Worm (Caenorhabditis elegans) whole organism, L4 larva: Measurements from ENCODE around the gene C30H6.12.

Source experiments
- F44E2.7 ChIP-seq: fragments of 200-800 bp; sonication (Bioruptor generic); IDR thresholded peaks from 2 replicates; pipeline ENCODE4 v2.1.2; 2022; ENCODE audit warnings: missing genetic modification characterization, missing compliant biosample characterization
- ZK546.5 ChIP-seq, 2 experiments: sonication (generic microtip); optimal IDR thresholded peaks; 2 replicates each; lab custom pipeline; 2017; ENCODE audit warnings: missing biosample characterization in 2 of 2, missing genetic modification characterization in 2 of 2
- aha-1 ChIP-seq: fragments of 150-350 bp; peaks from one replicate; lab custom pipeline; 2014; ENCODE audit warnings: missing biosample characterization, missing genetic modification characterization
- aly-2 ChIP-seq: sonication (generic microtip); optimal IDR thresholded peaks from 2 replicates; lab custom pipeline; 2018; ENCODE audit warnings: missing biosample characterization, missing genetic modification characterization
- ceh-20 ChIP-seq: fragments of 200-800 bp; sonication (Bioruptor generic); IDR thresholded peaks from 2 replicates; pipeline ENCODE4 v1.3.6; 2022; ENCODE audit warnings: missing genetic modification reagents, missing genetic modification characterization, missing compliant biosample characterization
- ceh-44 ChIP-seq: fragments of 200-800 bp; sonication (Bioruptor generic); IDR thresholded peaks from 2 replicates; pipeline ENCODE4 v1.3.6; 2022; ENCODE audit warnings: missing genetic modification reagents, missing genetic modification characterization, missing compliant biosample characterization
- ceh-62 ChIP-seq: sonication (generic microtip); optimal IDR thresholded peaks from 2 replicates; lab custom pipeline; 2017; ENCODE audit warnings: missing biosample characterization, missing genetic modification characterization
- ceh-82 ChIP-seq: sonication (generic microtip); optimal IDR thresholded peaks from 2 replicates; lab custom pipeline; 2017; ENCODE audit warnings: missing biosample characterization, missing genetic modification characterization
- ctbp-1 ChIP-seq: fragments of 200-800 bp; sonication (Bioruptor generic); IDR thresholded peaks from 2 replicates; pipeline ENCODE4 v1.3.6; 2022; ENCODE audit warnings: missing genetic modification reagents, missing genetic modification characterization, missing compliant biosample characterization
- daf-16 ChIP-seq, 3 experiments: sonication (generic microtip); optimal IDR thresholded peaks; 2 replicates each; lab custom pipeline; 2016 to 2017; ENCODE audit warnings: missing genetic modification characterization in 3 of 3, missing genetic modification reagents in 3 of 3, mild to moderate bottlenecking in 2 of 3, missing compliant biosample characterization in 2 of 3, missing biosample characterization in 1 of 3, moderate library complexity in 1 of 3
- daf-19 ChIP-seq: fragments of 200-800 bp; sonication (Bioruptor generic); conservative IDR thresholded peaks from 2 replicates; pipeline ENCODE4 v1.3.6; 2022; ENCODE audit warnings: missing genetic modification characterization, missing compliant biosample characterization
- dmd-6 ChIP-seq: fragments of 200-800 bp; sonication (Bioruptor generic); IDR thresholded peaks from 2 replicates; pipeline ENCODE4 v1.3.6; 2022; ENCODE audit warnings: missing genetic modification reagents, missing genetic modification characterization, missing compliant biosample characterization
- dmd-9 ChIP-seq: fragments of 200-800 bp; sonication (Bioruptor generic); IDR thresholded peaks from 2 replicates; pipeline ENCODE4 v1.3.6; 2022; ENCODE audit warnings: missing genetic modification reagents, missing genetic modification characterization, missing compliant biosample characterization
- duxl-1 ChIP-seq: sonication (generic microtip); optimal IDR thresholded peaks from 2 replicates; lab custom pipeline; 2016; ENCODE audit warnings: mild to moderate bottlenecking, missing genetic modification characterization, moderate library complexity, missing compliant biosample characterization; ENCODE audit not compliant: poor library complexity
- dve-1 ChIP-seq: sonication (generic microtip); optimal IDR thresholded peaks from 2 replicates; lab custom pipeline; 2017; ENCODE audit warnings: antibody characterized with exemption, mild to moderate bottlenecking, missing genetic modification characterization, missing compliant biosample characterization; ENCODE audit not compliant: insufficient read depth
- egl-27 ChIP-seq: sonication (generic microtip); optimal IDR thresholded peaks from 3 replicates; lab custom pipeline; 2017; ENCODE audit warnings: missing biosample characterization, missing genetic modification reagents, missing genetic modification characterization
- fkh-10 ChIP-seq: fragments of 150-350 bp; optimal IDR thresholded peaks from 2 replicates; lab custom pipeline; 2014; ENCODE audit warnings: missing biosample characterization, missing genetic modification reagents, missing genetic modification characterization
- hif-1 ChIP-seq, 2 experiments: sonication (generic microtip); optimal IDR thresholded peaks; 2 replicates each; lab custom pipeline; 2016 to 2017; ENCODE audit warnings: missing compliant biosample characterization in 2 of 2, missing genetic modification characterization in 2 of 2, missing genetic modification reagents in 2 of 2, missing genotype in 2 of 2, mild to moderate bottlenecking in 1 of 2
- lin-1 ChIP-seq: fragments of 200-800 bp; sonication (Bioruptor generic); IDR thresholded peaks from 2 replicates; pipeline ENCODE4 v1.3.6; 2022; ENCODE audit warnings: missing genetic modification reagents, missing genetic modification characterization, missing compliant biosample characterization
- lin-38 ChIP-seq: fragments of 200-800 bp; sonication (Bioruptor generic); IDR thresholded peaks from 2 replicates; pipeline ENCODE4 v1.3.6; 2022; ENCODE audit warnings: missing genetic modification reagents, missing genetic modification characterization, missing compliant biosample characterization
- mdt-29 ChIP-seq: fragments of 200-800 bp; sonication (Bioruptor generic); IDR thresholded peaks from 2 replicates; pipeline ENCODE4 v1.3.6; 2022; ENCODE audit warnings: missing genetic modification reagents, missing genetic modification characterization, missing compliant biosample characterization
- mes-2 ChIP-seq: sonication (generic microtip); optimal IDR thresholded peaks from 2 replicates; lab custom pipeline; 2016; ENCODE audit warnings: missing genotype, mild to moderate bottlenecking, missing genetic modification characterization, missing compliant biosample characterization; ENCODE audit not compliant: poor library complexity, severe bottlenecking
- mxl-2 ChIP-seq: fragments of 200-800 bp; sonication (Bioruptor generic); conservative IDR thresholded peaks from 2 replicates; pipeline ENCODE4 v1.3.6; 2022; ENCODE audit warnings: missing genetic modification reagents, missing genetic modification characterization, missing compliant biosample characterization
- mxl-3 ChIP-seq: fragments of 200-800 bp; sonication (Bioruptor generic); optimal IDR thresholded peaks from 2 replicates; lab custom pipeline; 2018; ENCODE audit warnings: mild to moderate bottlenecking, missing genetic modification characterization, missing compliant biosample characterization
- nhr-11 ChIP-seq: fragments of 150-350 bp; optimal IDR thresholded peaks from 2 replicates; lab custom pipeline; 2014; ENCODE audit warnings: missing biosample characterization, missing genetic modification characterization
- nhr-237 ChIP-seq: sonication (generic microtip); optimal IDR thresholded peaks from 2 replicates; lab custom pipeline; 2017; ENCODE audit warnings: missing biosample characterization, missing genetic modification characterization
- nhr-28 ChIP-seq: fragments of 150-350 bp; optimal IDR thresholded peaks from 2 replicates; lab custom pipeline; 2014; ENCODE audit warnings: missing biosample characterization, missing genetic modification characterization
- nhr-48 ChIP-seq: sonication (generic microtip); optimal IDR thresholded peaks from 2 replicates; lab custom pipeline; 2016; ENCODE audit warnings: mild to moderate bottlenecking, missing genetic modification characterization, missing compliant biosample characterization
- nhr-6 ChIP-seq: fragments of 150-350 bp; optimal IDR thresholded peaks from 2 replicates; lab custom pipeline; 2014; ENCODE audit warnings: missing biosample characterization, missing genetic modification characterization
- nhr-77 ChIP-seq: fragments of 150-350 bp; optimal IDR thresholded peaks from 2 replicates; lab custom pipeline; 2014; ENCODE audit warnings: missing biosample characterization, missing genetic modification characterization
- php-3 ChIP-seq: fragments of 200-800 bp; sonication (Bioruptor generic); IDR thresholded peaks from 2 replicates; pipeline ENCODE4 v1.3.6; 2022; ENCODE audit warnings: missing genetic modification reagents, missing genetic modification characterization, missing compliant biosample characterization
- pqm-1 ChIP-seq: sonication (generic microtip); optimal IDR thresholded peaks from 2 replicates; lab custom pipeline; 2017; ENCODE audit warnings: missing biosample characterization, missing genetic modification characterization
- set-16 ChIP-seq: fragments of 200-800 bp; sonication (Bioruptor generic); IDR thresholded peaks from 2 replicates; pipeline ENCODE4 v1.3.6; 2022; ENCODE audit warnings: missing genetic modification reagents, missing genetic modification characterization, missing compliant biosample characterization
- snpc-1.2 ChIP-seq: fragments of 200-800 bp; sonication (Bioruptor generic); IDR thresholded peaks from 2 replicates; pipeline ENCODE4 v1.3.6; 2022; ENCODE audit warnings: missing genetic modification reagents, missing genetic modification characterization, missing compliant biosample characterization
- snpc-4 ChIP-seq: fragments of 150-350 bp; optimal IDR thresholded peaks from 2 replicates; lab custom pipeline; 2014; ENCODE audit warnings: missing biosample characterization, missing genetic modification characterization
- spr-1 ChIP-seq: sonication (generic microtip); optimal IDR thresholded peaks from 2 replicates; lab custom pipeline; 2016; ENCODE audit warnings: mild to moderate bottlenecking, missing genetic modification characterization, missing compliant biosample characterization
- spr-3 ChIP-seq: fragments of 200-800 bp; sonication (Bioruptor generic); optimal IDR thresholded peaks from 2 replicates; lab custom pipeline; 2018; ENCODE audit warnings: mild to moderate bottlenecking, missing genetic modification characterization, missing compliant biosample characterization
- tag-97 ChIP-seq: fragments of 200-800 bp; sonication (Bioruptor generic); IDR thresholded peaks from 2 replicates; pipeline ENCODE4 v1.3.6; 2022; ENCODE audit warnings: missing genetic modification characterization, missing compliant biosample characterization
- vab-7 ChIP-seq: fragments of 200-800 bp; sonication (Bioruptor generic); IDR thresholded peaks from 2 replicates; pipeline ENCODE4 v1.3.6; 2022; ENCODE audit warnings: missing genetic modification reagents, missing genetic modification characterization, missing compliant biosample characterization
- zag-1 ChIP-seq: fragments of 150-350 bp; optimal IDR thresholded peaks from 2 replicates; lab custom pipeline; 2014; ENCODE audit warnings: missing biosample characterization, missing genetic modification characterization
- zfp-3 ChIP-seq: fragments of 200-800 bp; sonication (Bioruptor generic); conservative IDR thresholded peaks from 2 replicates; pipeline ENCODE4 v1.3.6; 2022; ENCODE audit warnings: missing genetic modification reagents, missing genetic modification characterization, missing compliant biosample characterization
- zip-11 ChIP-seq: fragments of 200-800 bp; sonication (Bioruptor generic); IDR thresholded peaks from 2 replicates; pipeline ENCODE4 v1.3.6; 2022; ENCODE audit warnings: missing genetic modification characterization, missing compliant biosample characterization
- ztf-7 ChIP-seq: fragments of 150-350 bp; optimal IDR thresholded peaks from 2 replicates; lab custom pipeline; 2014; ENCODE audit warnings: missing biosample characterization, missing genetic modification characterization

The C30H6.12 gene

DNA sequence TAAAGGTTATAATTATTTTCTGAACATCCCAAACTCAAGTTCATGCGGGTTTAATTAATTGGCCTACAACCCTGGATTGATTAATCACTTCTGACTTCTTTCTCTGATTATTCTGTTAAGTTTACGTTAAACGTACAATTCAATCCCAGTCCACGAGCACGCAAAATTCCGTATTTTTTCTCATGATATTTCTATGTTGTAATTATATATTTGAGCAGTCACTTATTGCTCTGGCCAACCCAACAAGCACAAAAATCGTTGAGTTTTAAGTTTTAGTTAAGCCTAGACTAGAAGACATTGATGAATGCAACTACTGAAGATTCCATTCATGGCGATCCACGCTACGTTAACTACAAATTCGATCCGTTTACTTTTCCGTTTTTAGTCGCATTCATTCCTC is 12.8 kb downstream of the C30H6.12 start, which contains the start of gene sru-15 (continued):
- TF ChIP-seq nhr-6 (tag; lab: Kevin White, UChicago) (no peak), mxl-2 (GFP tag; lab: Robert Waterston, UW) (no peak), zag-1 (no peak), set-16 (GFP tag; lab: Robert Waterston, UW) (no peak), snpc-1.2 (GFP tag; lab: Robert Waterston, UW) (no peak)

- no peak for TF ChIP-seq ceh-44 (GFP tag; lab: Robert Waterston, UW)
- TF ChIP-seq snpc-4 (tag; lab: Kevin White, UChicago): no peak
- TF ChIP-seq hif-1 (tag; optimal IDR thresholded peaks at IDR 0.05; lab: Kevin White, UChicago): no peak
- no peak for TF ChIP-seq lin-38
- TF ChIP-seq zip-11: no peak
- TF ChIP-seq aly-2 (tag; lab: Kevin White, UChicago): no peak
- no peak for TF ChIP-seq nhr-237
- TF ChIP-seq daf-19 (GFP tag; lab: Robert Waterston, UW): no peak
These were observed 16.3 kb downstream of the C30H6.12 start, which contains the start of gene T02D1.4 for ce11 chrIV:17399455-17399854. Gene T02D1.4, plus strand, starts transcription at chrIV:17399755.

DNA sequence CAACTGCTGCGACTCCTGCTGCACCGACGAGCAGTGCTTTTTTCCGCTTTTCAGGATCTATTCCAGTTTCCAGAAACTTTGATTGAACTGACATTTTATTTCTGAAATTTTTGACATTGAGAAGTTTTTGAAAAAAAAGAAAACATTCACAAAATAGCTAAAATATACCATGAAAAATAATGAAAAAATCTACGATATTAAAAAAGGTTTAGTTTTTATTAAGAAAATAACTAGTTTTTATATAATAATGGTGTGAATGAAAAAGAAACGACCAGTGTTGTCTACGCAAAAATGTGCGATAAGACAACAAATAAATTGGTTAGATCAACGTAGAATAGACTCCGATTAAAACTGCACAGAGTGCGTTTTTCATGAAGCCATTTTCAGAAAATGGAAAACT is 22.4 kb downstream of the C30H6.12 start, which contains the start of gene pmp-4:
TSS of gene pmp-4 (minus strand) at position 101 of the 400 bp plus-strand sequence.
- peak; percentile 34 for TF ChIP-seq nhr-28 (tag; lab: Kevin White, UChicago)
- peak; percentile 40 for TF ChIP-seq pqm-1 (tag; lab: Kevin White, UChicago)
- TF ChIP-seq mdt-29 (GFP tag; lab: Robert Waterston, UW): no peak
- TF ChIP-seq dve-1 (tag; lab: Kevin White, UChicago): no peak
- TF ChIP-seq ZK546.5 (tag; optimal IDR thresholded peaks at IDR 0.05; lab: Kevin White, UChicago): no peak
- no peak for TF ChIP-seq zfp-3 (GFP tag; lab: Robert Waterston, UW)
- TF ChIP-seq daf-16 (GFP tag; optimal IDR thresholded peaks at IDR 0.05; lab: Kevin White, UChicago): no peak
- peak; percentile 55 for TF ChIP-seq daf-16 (tag; optimal IDR thresholded peaks at IDR 0.05; lab: Kevin White, UChicago)
- TF ChIP-seq, all 104 proteins: peak for 3

DNA sequence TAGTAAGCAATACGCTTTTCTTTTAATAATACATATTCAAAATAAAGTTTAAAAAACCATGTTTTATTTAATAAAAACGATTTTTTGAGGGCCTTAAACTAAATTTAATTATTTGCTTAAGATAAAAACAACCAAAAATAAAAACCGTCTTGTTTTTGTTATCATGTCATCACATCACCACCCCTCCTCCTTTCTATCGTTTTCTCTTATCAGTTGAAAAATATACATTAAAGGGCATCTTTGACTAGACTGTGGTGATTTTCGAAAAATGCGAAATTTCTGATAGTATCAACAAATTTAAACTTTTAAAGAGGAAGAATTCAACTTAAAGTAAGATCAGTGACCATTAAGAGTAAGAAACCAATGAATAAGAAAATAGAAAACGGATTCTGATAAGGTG is 23.0 kb downstream of the C30H6.12 start:
- TF ChIP-seq pqm-1 (tag; lab: Kevin White, UChicago) (peak; percentile 9), nhr-48 (tag; lab: Kevin White, UChicago) (no peak), ceh-82 (no peak), vab-7 (GFP tag; lab: Robert Waterston, UW) (no peak), mxl-3 (GFP tag; lab: Kevin White, UChicago) (no peak), nhr-11 (no peak), tag-97 (GFP tag; lab: Robert Waterston, UW) (no peak), dmd-9 (GFP tag; lab: Robert Waterston, UW) (no peak), mxl-2 (GFP tag; lab: Robert Waterston, UW) (no peak), ztf-7 (tag; lab: Kevin White, UChicago) (peak; percentile 73), ceh-62 (tag; lab: Kevin White, UChicago) (no peak), nhr-77 (tag; lab: Kevin White, UChicago) (peak; percentile 60), dve-1 (tag; lab: Kevin White, UChicago) (peak; percentile 55), nhr-28 (tag; lab: Kevin White, UChicago) (peak; percentile 56), fkh-10 (GFP tag; lab: Kevin White, UChicago) (no peak), mdt-29 (GFP tag; lab: Robert Waterston, UW) (no peak), daf-16 (GFP tag; optimal IDR thresholded peaks at IDR 0.05; lab: Kevin White, UChicago) (no peak), daf-16 (tag; optimal IDR thresholded peaks at IDR 0.05; lab: Kevin White, UChicago) (peak; percentile 82)

ce11 chrIV:17407025-17407424 is 23.9 kb downstream of the C30H6.12 start, which contains the start of gene T02D1.7:
Gene T02D1.7, minus strand, starts transcription at chrIV:17407125.
- TF ChIP-seq mes-2 (tag; lab: Kevin White, UChicago) (no peak), snpc-4 (tag; lab: Kevin White, UChicago) (no peak), php-3 (GFP tag; lab: Robert Waterston, UW) (no peak), ctbp-1 (GFP tag; lab: Robert Waterston, UW) (no peak), egl-27 (no peak), spr-3 (no peak), duxl-1 (tag; lab: Kevin White, UChicago) (no peak), F44E2.7 (GFP tag; lab: Robert Waterston, UW) (no peak), lin-1 (no peak), mxl-2 (GFP tag; lab: Robert Waterston, UW) (no peak), mdt-29 (GFP tag; lab: Robert Waterston, UW) (no peak), spr-1 (no peak), hif-1 (tag; optimal IDR thresholded peaks at IDR 0.05; lab: Kevin White, UChicago) (no peak), dmd-6 (GFP tag; lab: Robert Waterston, UW) (no peak), ceh-20 (GFP tag; lab: Robert Waterston, UW) (no peak), aha-1 (tag; lab: Kevin White, UChicago) (no peak)
